Fruit fly (Drosophila melanogaster) whole organism, pupa: ENCODE results near the gene vn.
A peak's percentile ranks its signal among the peaks of the same experiment; 100 is the strongest.

ENCODE experiments used
- CG10348 ChIP-seq: fragments of 200-800 bp; sonication (Bioruptor generic); IDR thresholded peaks from 2 replicates; pipeline ENCODE4 v1.3.6; 2022; ENCODE audit warnings: missing biosample characterization, missing genetic modification characterization
- CG12605 ChIP-seq: fragments of 200-800 bp; sonication (Bioruptor generic); IDR thresholded peaks from 2 replicates; pipeline ENCODE4 v1.3.6; 2022; ENCODE audit warnings: missing biosample characterization, missing genetic modification characterization
- CG13204 ChIP-seq: fragments of 200-800 bp; sonication (Bioruptor generic); optimal IDR thresholded peaks from 2 replicates; lab custom pipeline; 2018; ENCODE audit warnings: missing biosample characterization, mild to moderate bottlenecking, missing genetic modification characterization, moderate library complexity
- CG14655 ChIP-seq: fragments of 200-800 bp; sonication (Bioruptor generic); optimal IDR thresholded peaks from 3 replicates; lab custom pipeline; 2017; ENCODE audit warnings: mild to moderate bottlenecking, missing biosample characterization, missing genetic modification reagents, missing genetic modification characterization
- CG15710 ChIP-seq: fragments of 200-800 bp; sonication (Bioruptor generic); optimal IDR thresholded peaks from 2 replicates; lab custom pipeline; 2018; ENCODE audit warnings: missing biosample characterization, mild to moderate bottlenecking, missing genetic modification characterization, moderate library complexity
- CG17806 ChIP-seq: fragments of 200-800 bp; sonication (Bioruptor generic); optimal IDR thresholded peaks from 2 replicates; lab custom pipeline; 2018; ENCODE audit warnings: missing biosample characterization, mild to moderate bottlenecking, missing genetic modification characterization, moderate library complexity
- CG32121 ChIP-seq: fragments of 200-800 bp; sonication (Bioruptor generic); IDR thresholded peaks from 2 replicates; pipeline ENCODE4 v1.3.6; 2022; ENCODE audit warnings: missing biosample characterization, missing genetic modification characterization
- CG34367 ChIP-seq: fragments of 200-800 bp; sonication (Bioruptor generic); optimal IDR thresholded peaks from 2 replicates; lab custom pipeline; 2018; ENCODE audit warnings: missing biosample characterization, mild to moderate bottlenecking, missing genetic modification characterization
- CG4496 ChIP-seq: fragments of 200-800 bp; sonication (Bioruptor generic); IDR thresholded peaks from 3 replicates; pipeline ENCODE4 v1.3.6; 2022; ENCODE audit warnings: missing biosample characterization, missing genetic modification characterization
- CG8159 ChIP-seq: fragments of 200-800 bp; sonication (Bioruptor generic); optimal IDR thresholded peaks from 3 replicates; lab custom pipeline; 2018; ENCODE audit warnings: missing biosample characterization, mild to moderate bottlenecking, missing genetic modification characterization, moderate library complexity
- CG8301 ChIP-seq: fragments of 200-800 bp; sonication (Bioruptor generic); optimal IDR thresholded peaks from 2 replicates; lab custom pipeline; 2018; ENCODE audit warnings: missing biosample characterization, mild to moderate bottlenecking, missing genetic modification characterization
- CG9948 ChIP-seq: fragments of 200-800 bp; sonication (Bioruptor generic); optimal IDR thresholded peaks from 2 replicates; lab custom pipeline; 2018; ENCODE audit warnings: missing biosample characterization, mild to moderate bottlenecking, missing genetic modification characterization, moderate library complexity
- D1 ChIP-seq: fragments of 200-800 bp; sonication (Bioruptor generic); optimal IDR thresholded peaks from 2 replicates; lab custom pipeline; 2018; ENCODE audit warnings: missing biosample characterization, mild to moderate bottlenecking, missing genetic modification characterization, moderate library complexity
- EcR ChIP-seq: fragments of 200-800 bp; sonication (Bioruptor generic); optimal IDR thresholded peaks from 3 replicates; lab custom pipeline; 2019; ENCODE audit warnings: missing biosample characterization, missing genetic modification characterization, mild to moderate bottlenecking, moderate library complexity, missing genetic modification reagents
- Ets98B ChIP-seq: fragments of 200-800 bp; sonication (Bioruptor generic); IDR thresholded peaks from 2 replicates; pipeline ENCODE4 v1.3.6; 2022; ENCODE audit warnings: missing biosample characterization, missing genetic modification characterization
- Pif1A ChIP-seq: fragments of 200-800 bp; sonication (Bioruptor generic); optimal IDR thresholded peaks from 3 replicates; lab custom pipeline; 2016; ENCODE audit warnings: missing biosample characterization, missing genetic modification characterization
- Pif1B ChIP-seq: fragments of 200-800 bp; sonication (Bioruptor generic); optimal IDR thresholded peaks from 3 replicates; lab custom pipeline; 2016; ENCODE audit warnings: missing biosample characterization, missing genetic modification characterization
- Snoo ChIP-seq: fragments of 200-800 bp; sonication (Bioruptor generic); optimal IDR thresholded peaks from 3 replicates; lab custom pipeline; 2017; ENCODE audit warnings: missing biosample characterization, mild to moderate bottlenecking, missing genetic modification characterization, inconsistent platforms
- fd96Ca ChIP-seq: fragments of 200-800 bp; sonication (Bioruptor generic); IDR thresholded peaks from 3 replicates; pipeline ENCODE4 v1.3.6; 2022; ENCODE audit warnings: missing biosample characterization, missing genetic modification characterization
- gl ChIP-seq: fragments of 200-800 bp; sonication (Bioruptor generic); optimal IDR thresholded peaks from 2 replicates; lab custom pipeline; 2018; ENCODE audit warnings: missing biosample characterization, mild to moderate bottlenecking, missing genetic modification characterization
- rn ChIP-seq: fragments of 200-800 bp; sonication (Bioruptor generic); IDR thresholded peaks from 2 replicates; pipeline ENCODE4 v1.3.6; 2022; ENCODE audit warnings: missing biosample characterization, missing genetic modification characterization

The vn gene

DNA sequence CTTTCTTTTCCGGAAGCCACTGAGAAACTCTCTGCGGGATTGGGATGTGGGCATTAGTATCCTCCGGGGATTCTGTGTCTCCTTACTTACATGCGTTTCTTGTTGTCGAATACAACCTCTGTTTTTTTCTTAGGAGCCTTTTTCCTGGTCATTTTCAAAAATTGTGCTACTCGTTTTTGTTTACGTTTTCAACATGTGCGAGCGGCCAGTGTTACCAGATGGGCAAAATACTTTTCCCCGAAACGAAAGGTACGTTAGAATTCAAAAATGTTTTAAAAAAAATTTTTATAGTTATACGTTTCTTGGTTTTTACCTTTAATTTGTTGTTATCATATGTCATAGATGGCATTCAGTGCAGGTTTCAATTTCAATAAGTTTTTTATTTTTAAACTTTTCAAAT is 68.3 kb downstream of the vn start, which contains the start of gene vito:
vito (minus strand) TSS at position 220 of the 400 bp plus-strand sequence.
- TF ChIP-seq CG32121 (GFP tag; lab: Robert Waterston, UW) (no peak), D1 (tag; lab: Kevin White, UChicago) (no peak), CG8159 (no peak), CG9948 (tag; lab: Kevin White, UChicago) (no peak), CG13204 (GFP tag; lab: Kevin White, UChicago) (no peak), fd96Ca (GFP tag; lab: Robert Waterston, UW) (no peak), Snoo (no peak), CG34367 (no peak), CG8301 (tag; lab: Kevin White, UChicago) (no peak), Ets98B (GFP tag; lab: Robert Waterston, UW) (no peak), gl (tag; lab: Kevin White, UChicago) (no peak), EcR (GFP tag; lab: Kevin White, UChicago) (no peak), CG4496 (no peak), Pif1B (GFP tag; lab: Kevin White, UChicago) (no peak), CG10348 (GFP tag; lab: Robert Waterston, UW) (no peak)

DNA sequence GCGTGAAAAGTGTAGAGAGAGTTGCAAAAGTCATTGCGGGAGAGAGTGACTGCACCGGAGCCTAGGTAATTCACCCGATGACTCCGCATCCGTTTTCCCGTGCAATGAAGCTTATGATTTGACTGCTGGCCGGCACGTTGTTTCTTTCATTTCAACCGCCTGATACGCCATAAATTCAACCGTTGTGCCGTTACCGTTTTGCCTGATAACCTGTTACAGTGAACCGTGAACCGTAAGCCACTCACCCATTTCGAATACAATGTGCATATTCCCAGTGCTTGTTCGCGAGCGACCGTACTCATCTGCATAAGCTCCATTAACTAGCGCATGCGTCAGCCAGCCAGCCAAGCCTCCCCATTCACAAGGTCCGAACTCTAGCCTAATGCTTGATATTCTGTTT is 70.7 kb downstream of the vn start:
- TF ChIP-seq CG32121 (GFP tag; lab: Robert Waterston, UW) (no peak), CG8159 (no peak), Pif1B (GFP tag; lab: Kevin White, UChicago) (no peak), Snoo (no peak), Pif1A (GFP tag; lab: Kevin White, UChicago) (no peak), CG4496 (0 out of 3 replicates have a peak, but pooled peaks have one; percentile 9), CG12605 (GFP tag; lab: Robert Waterston, UW) (no peak), EcR (GFP tag; lab: Kevin White, UChicago) (peak; percentile 22)

DNA sequence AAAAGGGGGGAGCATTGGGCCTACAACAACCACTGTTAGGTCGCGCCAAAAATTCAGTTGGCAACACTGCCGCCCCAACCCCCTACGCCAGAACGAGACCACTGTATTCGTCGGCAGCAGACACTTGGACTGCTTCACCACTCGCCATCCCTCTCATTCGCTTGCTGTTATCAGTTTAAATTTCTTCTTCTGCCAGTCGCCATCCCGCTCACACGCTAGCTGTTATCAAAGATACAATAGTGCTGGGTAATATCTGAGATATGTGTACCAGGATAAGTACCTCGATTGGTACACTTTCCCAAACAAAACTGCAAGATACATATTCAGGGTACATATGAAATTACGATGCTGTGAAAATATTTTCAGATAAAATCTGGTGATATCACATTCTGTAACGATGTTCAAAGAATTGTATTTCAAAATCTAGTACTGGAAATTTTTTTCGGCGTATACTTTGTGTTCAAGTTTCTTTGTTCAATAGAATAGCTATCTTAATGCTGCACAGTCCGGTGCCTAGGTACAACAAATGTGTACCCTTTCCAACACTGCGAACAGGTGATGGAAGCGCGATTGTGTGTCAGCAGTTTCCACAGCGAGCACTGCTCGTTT is 74.5 kb downstream of the vn start:
- TF ChIP-seq EcR (GFP tag; lab: Kevin White, UChicago) (no peak), CG10348 (GFP tag; lab: Robert Waterston, UW) (no peak), CG12605 (GFP tag; lab: Robert Waterston, UW) (peak; percentile 34; the same call in 1 of the 2 replicates), CG14655 (no peak), CG15710 (peak; percentile 80), Ets98B (GFP tag; lab: Robert Waterston, UW) (peak; percentile 58), CG9948 (tag; lab: Kevin White, UChicago) (peak; percentile 79), fd96Ca (GFP tag; lab: Robert Waterston, UW) (peak; percentile 58; the same call in 1 of the 3 replicates), CG17806 (tag; lab: Kevin White, UChicago) (peak; percentile 84), gl (tag; lab: Kevin White, UChicago) (peak; percentile 28), CG32121 (GFP tag; lab: Robert Waterston, UW) (peak; percentile 65), CG4496 (peak; percentile 82), CG8159 (peak; percentile 85), Snoo (peak; percentile 78), CG34367 (peak; percentile 77), CG13204 (GFP tag; lab: Kevin White, UChicago) (peak; percentile 24), Pif1A (GFP tag; lab: Kevin White, UChicago) (no peak), CG8301 (tag; lab: Kevin White, UChicago) (peak; percentile 87)

DNA sequence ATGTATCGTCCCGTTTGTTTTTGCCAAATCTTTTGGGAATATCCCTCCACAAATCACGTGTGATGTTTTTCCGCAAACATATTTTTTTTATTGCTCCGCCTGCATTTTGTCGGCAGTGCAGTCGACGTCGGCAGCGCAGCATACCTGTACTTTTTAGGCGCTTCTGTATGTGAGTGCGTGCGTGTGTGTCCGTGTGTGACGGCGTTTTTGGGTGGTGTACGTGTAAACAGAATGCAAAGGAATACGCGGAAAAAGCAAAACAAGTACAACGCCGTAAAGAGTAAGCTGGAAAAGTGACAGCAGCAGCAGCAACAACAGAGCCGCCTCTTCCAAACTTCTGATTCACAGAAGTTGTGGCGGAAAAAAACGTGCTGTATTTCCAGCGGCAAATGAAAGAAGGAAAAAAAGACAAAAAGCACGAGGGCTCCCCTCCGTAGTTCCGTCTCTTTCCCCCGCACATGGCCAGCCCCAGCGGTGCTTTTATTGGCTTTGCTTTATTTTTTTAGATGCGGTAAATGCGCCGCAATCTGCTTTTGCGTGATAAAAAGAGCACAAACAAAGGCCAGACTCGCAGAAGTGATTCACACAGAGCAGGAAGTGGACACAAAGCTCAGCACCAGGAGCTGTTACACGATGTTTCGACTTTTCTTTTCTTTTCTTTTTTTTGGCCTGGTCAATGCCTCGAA is 75.2 kb downstream of the vn start:
- TF ChIP-seq CG17806 (tag; lab: Kevin White, UChicago) = peak; percentile 59
- TF ChIP-seq CG14655 = no peak
- no peak for TF ChIP-seq D1 (tag; lab: Kevin White, UChicago)
- peak; percentile 93 for TF ChIP-seq CG13204 (GFP tag; lab: Kevin White, UChicago)
- TF ChIP-seq fd96Ca (GFP tag; lab: Robert Waterston, UW) = peak; percentile 74
- TF ChIP-seq CG32121 (GFP tag; lab: Robert Waterston, UW) = peak; percentile 51
- peak; percentile 50; the same call in 1 of the 2 replicates for TF ChIP-seq rn (GFP tag; lab: Robert Waterston, UW)
- peak; percentile 82 for TF ChIP-seq CG34367
- peak; percentile 94 for TF ChIP-seq EcR (GFP tag; lab: Kevin White, UChicago)
- no peak for TF ChIP-seq CG10348 (GFP tag; lab: Robert Waterston, UW)
- TF ChIP-seq Snoo = peak; percentile 56
- TF ChIP-seq CG8301 (tag; lab: Kevin White, UChicago) = peak; percentile 64
- TF ChIP-seq CG12605 (GFP tag; lab: Robert Waterston, UW) = peak; percentile 76
- peak; percentile 82 for TF ChIP-seq CG8159
- TF ChIP-seq CG4496 = peak; percentile 78
- TF ChIP-seq Ets98B (GFP tag; lab: Robert Waterston, UW) = peak; percentile 40
- peak; percentile 86 for TF ChIP-seq CG15710
- peak; percentile 69 for TF ChIP-seq Pif1B (GFP tag; lab: Kevin White, UChicago)
- peak; percentile 66 for TF ChIP-seq CG9948 (tag; lab: Kevin White, UChicago)
- peak; percentile 97 for TF ChIP-seq gl (tag; lab: Kevin White, UChicago)
- no peak for TF ChIP-seq Pif1A (GFP tag; lab: Kevin White, UChicago)
